Worm (Caenorhabditis elegans): ENCODE results near the gene W06E11.1.

DNA sequence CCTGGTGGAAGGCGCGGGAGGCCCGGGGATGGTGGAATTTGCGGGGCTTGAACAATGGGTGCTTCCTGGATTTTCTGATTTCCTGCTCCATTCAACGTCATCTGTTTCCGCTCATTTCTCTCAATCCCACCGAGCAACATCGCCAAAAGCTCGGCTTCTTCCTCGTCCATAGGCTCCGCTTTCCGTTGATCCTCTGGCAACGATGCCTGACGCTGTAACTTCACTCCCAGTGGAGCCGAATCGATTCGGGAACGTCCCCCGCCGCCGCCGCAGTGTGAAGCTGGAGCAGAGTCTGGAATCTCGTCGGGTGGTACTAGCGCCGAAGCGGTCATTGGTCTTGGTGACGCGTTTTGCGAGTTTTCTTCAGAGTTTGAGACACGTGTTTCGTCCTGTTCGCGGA, 46.4 kb upstream of the W06E11.1 start:
- no peak for TF ChIP-seq mcd-1 (GFP tag; IDR thresholded peaks at IDR 0.05)
- TF ChIP-seq D2030.7 (GFP tag; IDR thresholded peaks at IDR 0.05), result no peak
- no peak for TF ChIP-seq nhr-179 (tag; optimal IDR thresholded peaks at IDR 0.05)
- no peak for TF ChIP-seq die-1 (tag; optimal IDR thresholded peaks at IDR 0.05)
- TF ChIP-seq snpc-1.1 (tag; optimal IDR thresholded peaks at IDR 0.05; ENCODE audit: insufficient read depth), result no peak
- no peak for TF ChIP-seq ama-1 (optimal IDR thresholded peaks at IDR 0.05)
- no peak for TF ChIP-seq ama-1 (GFP tag; optimal IDR thresholded peaks at IDR 0.05)
- TF ChIP-seq dpl-1 (GFP tag; optimal IDR thresholded peaks at IDR 0.05), result no peak
- no peak for TF ChIP-seq F22D6.2 (tag; optimal IDR thresholded peaks at IDR 0.05)
- TF ChIP-seq B0336.3 (GFP tag; IDR thresholded peaks at IDR 0.05), result no peak

Data from whole organism, young adult.